Fruit fly (Drosophila melanogaster): ENCODE results near the gene RagA-B.

The RagA-B gene

DNA sequence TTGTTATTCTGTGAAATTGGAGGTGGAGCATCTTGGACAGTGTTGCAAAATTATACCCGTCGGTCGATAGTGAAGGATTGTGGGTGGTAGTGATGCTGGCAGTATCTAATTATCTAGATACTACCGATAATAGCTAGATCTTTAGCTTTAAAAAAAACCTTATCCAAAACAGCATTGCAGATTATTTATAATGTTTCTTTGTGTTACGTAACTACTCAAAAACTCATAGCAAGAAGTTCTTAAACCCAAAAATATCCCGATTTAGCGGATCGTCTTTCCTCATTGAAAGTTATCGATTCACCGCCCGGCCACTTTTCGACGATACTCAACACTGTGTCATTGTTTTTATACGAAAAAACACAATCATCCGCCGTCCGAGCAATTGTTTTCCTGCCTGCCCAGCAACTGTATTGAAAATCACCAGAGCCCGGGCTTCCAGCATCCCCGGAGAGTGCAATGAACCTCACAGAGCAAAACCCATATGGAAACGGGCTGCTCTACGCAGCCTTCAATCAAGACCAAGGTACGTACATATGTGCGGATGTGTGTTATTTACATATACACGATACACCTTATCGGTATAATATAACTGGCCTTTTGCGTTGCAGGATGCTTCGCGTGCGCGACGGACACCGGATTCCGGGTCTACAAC is 8.9 kb upstream of the RagA-B start, which contains the start of gene CG11975 (continued):
- TF ChIP-seq Stat92E (GFP tag; optimal IDR thresholded peaks at IDR 0.05) (peak in 1 of 3 experiments; percentile 65), ac (GFP tag; optimal IDR thresholded peaks at IDR 0.05) (no peak), CG9727 (GFP tag; optimal IDR thresholded peaks at IDR 0.05) (peak; percentile 60), da (GFP tag; optimal IDR thresholded peaks at IDR 0.05) (peak; percentile 50), hbn (GFP tag; IDR thresholded peaks at IDR 0.05; ENCODE audit: partially characterized antibody) (peak; percentile 52; the same call in 1 of the 2 replicates), nerfin-1 (tag; optimal IDR thresholded peaks at IDR 0.05) (peak; percentile 91), Max (GFP tag; optimal IDR thresholded peaks at IDR 0.05) (peak; percentile 79), tio (GFP tag; optimal IDR thresholded peaks at IDR 0.05) (no peak), dm (GFP tag; optimal IDR thresholded peaks at IDR 0.05) (peak; percentile 66), Dad (GFP tag; optimal IDR thresholded peaks at IDR 0.05) (peak; percentile 70), CG2116 (GFP tag; optimal IDR thresholded peaks at IDR 0.05) (peak; percentile 89), ro (GFP tag; IDR thresholded peaks at IDR 0.05) (no peak), CG34224 (GFP tag; IDR thresholded peaks at IDR 0.05; ENCODE audit: partially characterized antibody) (peak; percentile 61; the same call in 2 of the 3 replicates), ap (GFP tag; IDR thresholded peaks at IDR 0.05) (0 out of 2 replicates have a peak, but pooled peaks have one; percentile 5), ttk (GFP tag; IDR thresholded peaks at IDR 0.05) (0 out of 2 replicates have a peak, but pooled peaks have one; percentile 9), Sin3A (optimal IDR thresholded peaks at IDR 0.05) (peak; percentile 93), Ptx1 (GFP tag; IDR thresholded peaks at IDR 0.05) (peak; percentile 58), CG13424 (tag; optimal IDR thresholded peaks at IDR 0.05) (peak; percentile 69), Oaz (GFP tag; IDR thresholded peaks at IDR 0.05) (no peak), CG1792 (GFP tag; optimal IDR thresholded peaks at IDR 0.05) (peak; percentile 68), D19A (tag; optimal IDR thresholded peaks at IDR 0.05) (no peak), CoRest (tag; optimal IDR thresholded peaks at IDR 0.05) (peak; percentile 74), CG10462 (GFP tag; optimal IDR thresholded peaks at IDR 0.05) (peak; percentile 47), CTCF (GFP tag; optimal IDR thresholded peaks at IDR 0.05) (no peak), prd (optimal IDR thresholded peaks at IDR 0.05) (no peak), prd (GFP tag; IDR thresholded peaks at IDR 0.05) (peak; percentile 55), CG10209 (GFP tag; optimal IDR thresholded peaks at IDR 0.05) (peak; percentile 47), CG11560 (tag; IDR thresholded peaks at IDR 0.05) (no peak; the same call in 2 of the 3 replicates), CG1647 (GFP tag; optimal IDR thresholded peaks at IDR 0.05) (peak; percentile 65), ken (GFP tag; IDR thresholded peaks at IDR 0.05) (peak; percentile 68; the same call in 1 of the 3 replicates), zfh2 (GFP tag; optimal IDR thresholded peaks at IDR 0.05) (peak; percentile 90), sd (tag; optimal IDR thresholded peaks at IDR 0.05) (no peak), CG4360 (GFP tag; IDR thresholded peaks at IDR 0.05) (no peak), Lpt (GFP tag; optimal IDR thresholded peaks at IDR 0.05) (no peak), Dip2 (GFP tag; IDR thresholded peaks at IDR 0.05) (no peak), Atf-2 (GFP tag; optimal IDR thresholded peaks at IDR 0.05) (peak; percentile 70), CG16779 (GFP tag; IDR thresholded peaks at IDR 0.05) (no peak), Hr39 (optimal IDR thresholded peaks at IDR 0.05) (no peak), CG2120 (GFP tag; optimal IDR thresholded peaks at IDR 0.05) (peak; percentile 92), CG3726 (GFP tag; IDR thresholded peaks at IDR 0.05) (no peak), CG8765 (GFP tag; IDR thresholded peaks at IDR 0.05) (peak; percentile 57), zen2 (GFP tag; IDR thresholded peaks at IDR 0.05; ENCODE audit: partially characterized antibody) (0 out of 3 replicates have a peak, but pooled peaks have one; percentile 26), E2f1 (GFP tag; IDR thresholded peaks at IDR 0.05) (0 out of 2 replicates have a peak, but pooled peaks have one; percentile 39), CG8478 (optimal IDR thresholded peaks at IDR 0.05) (no peak), lab (GFP tag; optimal IDR thresholded peaks at IDR 0.05) (peak; percentile 87), disco-r (GFP tag; optimal IDR thresholded peaks at IDR 0.05) (peak; percentile 72), pros (GFP tag; optimal IDR thresholded peaks at IDR 0.05) (peak; percentile 47), CG32772 (GFP tag; IDR thresholded peaks at IDR 0.05) (peak; percentile 71), Gug (GFP tag; IDR thresholded peaks at IDR 0.05) (peak; percentile 56; the same call in 1 of the 4 replicates), unc-4 (GFP tag; IDR thresholded peaks at IDR 0.05; ENCODE audit: partially characterized antibody) (peak; percentile 77), CG15696 (tag; optimal IDR thresholded peaks at IDR 0.05) (peak; percentile 62), rib (GFP tag; IDR thresholded peaks at IDR 0.05) (no peak)
